Fruit fly (Drosophila melanogaster) Kc167 (cell line): ENCODE measurements around the gene CG32772.

Experiments used
- Sin3A ChIP-seq: fragments of >200 bp; optimal IDR thresholded peaks from 2 replicates; lab custom pipeline; 2018; ENCODE audit warnings: missing external identifiers
- psq ChIP-seq: fragments of >200 bp; optimal IDR thresholded peaks from 2 replicates; lab custom pipeline; 2017; ENCODE audit warnings: missing external identifiers

dm6 chrX:4935979-4936843 is 27.3 kb downstream of the CG32772 start:
- TF ChIP-seq Sin3A (lab: Kevin White, UChicago) = no peak
- no peak for TF ChIP-seq psq
